Worm (Caenorhabditis elegans) whole organism, mixed stage, embryonic: Measurements from ENCODE around the gene ugtp-1.

Source experiments
- ces-1 ChIP-seq: fragments of 150-350 bp; optimal IDR thresholded peaks from 2 replicates; lab custom pipeline; 2014; ENCODE audit warnings: missing biosample characterization, missing genetic modification reagents, missing genetic modification characterization
- cnd-1 ChIP-seq: fragments of 200-800 bp; sonication (Bioruptor generic); optimal IDR thresholded peaks from 2 replicates; lab custom pipeline; 2018; ENCODE audit warnings: mild to moderate bottlenecking, missing genetic modification characterization, missing compliant biosample characterization
- mep-1 ChIP-seq: fragments of 150-350 bp; optimal IDR thresholded peaks from 2 replicates; lab custom pipeline; 2017; ENCODE audit warnings: missing biosample characterization, missing genetic modification reagents, missing genetic modification characterization, inconsistent platforms
- nhr-28 ChIP-seq: fragments of 150-350 bp; optimal IDR thresholded peaks from 2 replicates; lab custom pipeline; 2014; ENCODE audit warnings: missing biosample characterization, missing genetic modification characterization
- pha-4 ChIP-seq: fragments of 150-350 bp; optimal IDR thresholded peaks from 2 replicates; lab custom pipeline; 2018; ENCODE audit warnings: missing biosample characterization, missing genetic modification reagents, missing genetic modification characterization
- unc-120 ChIP-seq: sonication (generic microtip); optimal IDR thresholded peaks from 2 replicates; lab custom pipeline; 2017; ENCODE audit warnings: missing genetic modification characterization, missing compliant biosample characterization; ENCODE audit not compliant: poor library complexity, severe bottlenecking
- ztf-11 ChIP-seq: fragments of 150-350 bp; optimal IDR thresholded peaks from 2 replicates; lab custom pipeline; 2014; ENCODE audit warnings: missing biosample characterization, missing genetic modification characterization

- TF ChIP-seq ztf-11: no peak
- no peak for TF ChIP-seq pha-4 (tag; lab: Kevin White, UChicago)
- TF ChIP-seq unc-120 (tag; lab: Kevin White, UChicago): no peak
- TF ChIP-seq nhr-28 (tag; lab: Kevin White, UChicago): no peak
- no peak for TF ChIP-seq ces-1 (GFP tag; lab: Kevin White, UChicago)
- TF ChIP-seq cnd-1 (tag; lab: Kevin White, UChicago): no peak
- no peak for TF ChIP-seq mep-1 (tag; lab: Kevin White, UChicago)
Measured at ce11 chrIII:8791235-8791634, 40.7 kb upstream of the ugtp-1 start, which contains the start of the genes zfp-1 and F54F2.14.
